Worm (Caenorhabditis elegans) whole organism, L1 larva: ENCODE measurements around the gene C45G9.12.

Experiments used
- C04F5.9 ChIP-seq: sonication (generic microtip); optimal IDR thresholded peaks from 2 replicates; lab custom pipeline; 2016; ENCODE audit warnings: missing genetic modification characterization, missing compliant biosample characterization
- C16A3.4 ChIP-seq: fragments of 150-350 bp; optimal IDR thresholded peaks from 2 replicates; lab custom pipeline; 2014; ENCODE audit warnings: missing biosample characterization, missing genetic modification characterization
- Y116A8C.19 ChIP-seq: sonication (generic microtip); optimal IDR thresholded peaks from 2 replicates; lab custom pipeline; 2016; ENCODE audit warnings: missing compliant biosample characterization, missing genetic modification characterization, borderline replicate concordance
- blmp-1 ChIP-seq: fragments of 150-350 bp; optimal IDR thresholded peaks from 2 replicates; lab custom pipeline; 2014; ENCODE audit warnings: missing biosample characterization, missing genetic modification characterization
- ceh-63 ChIP-seq: fragments of 200-800 bp; sonication (Bioruptor generic); optimal IDR thresholded peaks from 2 replicates; lab custom pipeline; 2018; ENCODE audit warnings: mild to moderate bottlenecking, missing genetic modification characterization, missing compliant biosample characterization
- dpl-1 ChIP-seq, 3 experiments: fragments of 150-350 bp in 2 of 3; sonication (generic microtip) in 1 of 3; optimal IDR thresholded peaks; 2 replicates each; lab custom pipeline; 2014 to 2017; ENCODE audit warnings: missing biosample characterization in 3 of 3, missing genetic modification characterization in 3 of 3, missing genetic modification reagents in 3 of 3
- egl-13 ChIP-seq: sonication (generic microtip); optimal IDR thresholded peaks from 2 replicates; lab custom pipeline; 2016; ENCODE audit warnings: missing genotype, missing genetic modification reagents, missing genetic modification characterization, missing compliant biosample characterization
- elt-2 ChIP-seq: sonication (generic microtip); optimal IDR thresholded peaks from 2 replicates; lab custom pipeline; 2016; ENCODE audit warnings: missing genetic modification characterization, mild to moderate bottlenecking, inconsistent platforms, missing compliant biosample characterization, missing genetic modification reagents
- elt-3 ChIP-seq, 6 experiments: fragments of 150-350 bp in 1 of 6; sonication (generic microtip); optimal IDR thresholded peaks; 2 replicates each; lab custom pipeline; 2017 to 2018; ENCODE audit warnings: missing biosample characterization in 6 of 6, missing genetic modification characterization in 6 of 6, inconsistent platforms in 1 of 6
- fkh-4 ChIP-seq: sonication (generic microtip); optimal IDR thresholded peaks from 2 replicates; lab custom pipeline; 2016; ENCODE audit warnings: missing compliant biosample characterization, missing genetic modification characterization, borderline replicate concordance
- fkh-8 ChIP-seq: sonication (generic microtip); optimal IDR thresholded peaks from 2 replicates; lab custom pipeline; 2016; ENCODE audit warnings: mild to moderate bottlenecking, missing genetic modification characterization, missing compliant biosample characterization
- grh-1 ChIP-seq: fragments of 200-800 bp; sonication (Bioruptor generic); IDR thresholded peaks from 2 replicates; pipeline ENCODE4 v1.3.6; 2022; ENCODE audit warnings: missing genetic modification reagents, missing genetic modification characterization, missing compliant biosample characterization
- hlh-17 ChIP-seq: fragments of 200-800 bp; sonication (Bioruptor generic); optimal IDR thresholded peaks from 2 replicates; lab custom pipeline; 2018; ENCODE audit warnings: missing genetic modification characterization, mild to moderate bottlenecking, missing compliant biosample characterization, moderate library complexity, borderline replicate concordance
- hlh-4 ChIP-seq: sonication (generic microtip); optimal IDR thresholded peaks from 2 replicates; lab custom pipeline; 2016; ENCODE audit warnings: mild to moderate bottlenecking, missing genetic modification characterization, missing compliant biosample characterization
- irx-1 ChIP-seq: sonication (generic microtip); optimal IDR thresholded peaks from 2 replicates; lab custom pipeline; 2016; ENCODE audit warnings: missing genetic modification characterization, missing compliant biosample characterization
- jun-1 ChIP-seq: fragments of 150-350 bp; optimal IDR thresholded peaks from 2 replicates; lab custom pipeline; 2014; ENCODE audit warnings: missing biosample characterization, missing genetic modification reagents, missing genetic modification characterization
- lin-13 ChIP-seq: fragments of 150-350 bp; optimal IDR thresholded peaks from 2 replicates; lab custom pipeline; 2014; ENCODE audit warnings: missing biosample characterization, missing genetic modification reagents, missing genetic modification characterization
- lin-14 ChIP-seq: fragments of 200-800 bp; sonication (Bioruptor generic); optimal IDR thresholded peaks from 2 replicates; lab custom pipeline; 2018; ENCODE audit warnings: mild to moderate bottlenecking, missing genetic modification characterization, moderate library complexity, missing compliant biosample characterization
- lin-35 ChIP-seq, 2 experiments: fragments of 150-350 bp; optimal IDR thresholded peaks; 2 replicates each; lab custom pipeline; 2014; ENCODE audit warnings: missing biosample characterization in 2 of 2, missing genetic modification characterization in 2 of 2, missing genetic modification reagents in 2 of 2
- lir-3 ChIP-seq: sonication (generic microtip); optimal IDR thresholded peaks from 2 replicates; lab custom pipeline; 2016; ENCODE audit warnings: mild to moderate bottlenecking, missing genetic modification characterization, moderate library complexity, missing compliant biosample characterization; ENCODE audit not compliant: poor library complexity
- lsy-2 ChIP-seq, 2 experiments: fragments of 150-350 bp; optimal IDR thresholded peaks; 2 replicates each; lab custom pipeline; 2014; ENCODE audit warnings: missing biosample characterization in 2 of 2, missing genetic modification characterization in 2 of 2
- mdl-1 ChIP-seq, 2 experiments: fragments of 150-350 bp; optimal IDR thresholded peaks; 2 replicates each; lab custom pipeline; 2014 to 2017; ENCODE audit warnings: missing biosample characterization in 2 of 2, missing genetic modification characterization in 2 of 2, inconsistent platforms in 1 of 2
- mef-2 ChIP-seq: fragments of 150-350 bp; optimal IDR thresholded peaks from 2 replicates; lab custom pipeline; 2014; ENCODE audit warnings: missing biosample characterization, missing genetic modification characterization
- nhr-11 ChIP-seq: fragments of 150-350 bp; optimal IDR thresholded peaks from 2 replicates; lab custom pipeline; 2014; ENCODE audit warnings: missing biosample characterization, missing genetic modification characterization
- nhr-12 ChIP-seq: sonication (generic microtip); optimal IDR thresholded peaks from 2 replicates; lab custom pipeline; 2017; ENCODE audit warnings: missing biosample characterization, missing genetic modification characterization
- nhr-20 ChIP-seq: sonication (generic microtip); optimal IDR thresholded peaks from 2 replicates; lab custom pipeline; 2016; ENCODE audit warnings: mild to moderate bottlenecking, missing genetic modification characterization, missing compliant biosample characterization
- nhr-237 ChIP-seq: fragments of 150-350 bp; optimal IDR thresholded peaks from 2 replicates; lab custom pipeline; 2014; ENCODE audit warnings: missing biosample characterization, missing genetic modification characterization
- nhr-47 ChIP-seq: sonication (generic microtip); optimal IDR thresholded peaks from 2 replicates; lab custom pipeline; 2016; ENCODE audit warnings: mild to moderate bottlenecking, missing genetic modification characterization, moderate library complexity, missing compliant biosample characterization
- nhr-76 ChIP-seq: sonication (generic microtip); optimal IDR thresholded peaks from 2 replicates; lab custom pipeline; 2017; ENCODE audit warnings: missing biosample characterization, missing genetic modification characterization
- nhr-90 ChIP-seq: sonication (generic microtip); optimal IDR thresholded peaks from 2 replicates; lab custom pipeline; 2016; ENCODE audit warnings: mild to moderate bottlenecking, missing genetic modification characterization, missing compliant biosample characterization; ENCODE audit not compliant: poor library complexity
- pax-3 ChIP-seq: fragments of 200-800 bp; sonication (Bioruptor generic); optimal IDR thresholded peaks from 2 replicates; lab custom pipeline; 2018; ENCODE audit warnings: mild to moderate bottlenecking, missing genetic modification characterization, moderate library complexity, missing compliant biosample characterization
- skn-1 ChIP-seq: fragments of 150-350 bp; optimal IDR thresholded peaks from 2 replicates; lab custom pipeline; 2014; ENCODE audit warnings: missing biosample characterization, missing genetic modification characterization
- snpc-4 ChIP-seq: fragments of 150-350 bp; optimal IDR thresholded peaks from 2 replicates; lab custom pipeline; 2014; ENCODE audit warnings: missing biosample characterization, missing genetic modification characterization
- snu-23 ChIP-seq: sonication (generic microtip); optimal IDR thresholded peaks from 2 replicates; lab custom pipeline; 2016; ENCODE audit warnings: missing genetic modification characterization, missing compliant biosample characterization
- sptf-1 ChIP-seq: fragments of 150-350 bp; optimal IDR thresholded peaks from 2 replicates; lab custom pipeline; 2014; ENCODE audit warnings: missing biosample characterization, missing genetic modification characterization
- sup-37 ChIP-seq: fragments of 200-800 bp; sonication (Bioruptor generic); optimal IDR thresholded peaks from 2 replicates; lab custom pipeline; 2018; ENCODE audit warnings: mild to moderate bottlenecking, missing genetic modification characterization, missing compliant biosample characterization
- swsn-7 ChIP-seq: sonication (generic microtip); optimal IDR thresholded peaks from 2 replicates; lab custom pipeline; 2016; ENCODE audit warnings: missing genetic modification characterization, missing compliant biosample characterization
- tbx-2 ChIP-seq: sonication (generic microtip); optimal IDR thresholded peaks from 2 replicates; lab custom pipeline; 2016; ENCODE audit warnings: missing genetic modification characterization, missing compliant biosample characterization
- tlp-1 ChIP-seq: fragments of 150-350 bp; optimal IDR thresholded peaks from 2 replicates; lab custom pipeline; 2014; ENCODE audit warnings: missing biosample characterization, missing genetic modification characterization
- unc-130 ChIP-seq: fragments of 150-350 bp; optimal IDR thresholded peaks from 2 replicates; lab custom pipeline; 2017; ENCODE audit warnings: missing biosample characterization, missing genetic modification characterization, inconsistent platforms
- unc-30 ChIP-seq: sonication (generic microtip); optimal IDR thresholded peaks from 2 replicates; lab custom pipeline; 2017; ENCODE audit warnings: missing biosample characterization, missing genetic modification characterization
- unc-62 ChIP-seq: fragments of 150-350 bp; optimal IDR thresholded peaks from 2 replicates; lab custom pipeline; 2014; ENCODE audit warnings: missing biosample characterization, missing genetic modification reagents, missing genetic modification characterization
- unc-86 ChIP-seq: sonication (generic microtip); optimal IDR thresholded peaks from 2 replicates; lab custom pipeline; 2016; ENCODE audit warnings: missing genetic modification characterization, missing compliant biosample characterization
- unc-98 ChIP-seq: fragments of 200-800 bp; sonication (Bioruptor generic); IDR thresholded peaks from 2 replicates; pipeline ENCODE4 v1.3.6; 2022; ENCODE audit warnings: missing genetic modification characterization, missing compliant biosample characterization
- vab-15 ChIP-seq: sonication (generic microtip); optimal IDR thresholded peaks from 2 replicates; lab custom pipeline; 2017; ENCODE audit warnings: missing genotype, mild to moderate bottlenecking, missing genetic modification characterization, missing compliant biosample characterization
- xbp-1 ChIP-seq: sonication (generic microtip); optimal IDR thresholded peaks from 2 replicates; lab custom pipeline; 2016; ENCODE audit warnings: missing genetic modification characterization, missing compliant biosample characterization
- zag-1 ChIP-seq: fragments of 150-350 bp; optimal IDR thresholded peaks from 2 replicates; lab custom pipeline; 2014; ENCODE audit warnings: missing biosample characterization, missing genetic modification characterization
- zip-4 ChIP-seq: fragments of 200-800 bp; sonication (Bioruptor generic); optimal IDR thresholded peaks from 2 replicates; lab custom pipeline; 2018; ENCODE audit warnings: mild to moderate bottlenecking, missing genetic modification characterization, moderate library complexity, missing compliant biosample characterization
- ztf-11 ChIP-seq, 2 experiments: sonication (generic microtip); optimal IDR thresholded peaks; 2 replicates each; lab custom pipeline; 2016 to 2017; ENCODE audit warnings: missing genetic modification characterization in 2 of 2, missing biosample characterization in 1 of 2, missing compliant biosample characterization in 1 of 2

C45G9.12 gene

ce11 chrIII:5080700-5081572 lies 9.5 kb upstream of the C45G9.12 start (continued):
- peak; percentile 84 for TF ChIP-seq pax-3 (tag; lab: Kevin White, UChicago)
- peak; percentile 80 for TF ChIP-seq zip-4 (GFP tag; lab: Kevin White, UChicago)
- no peak for TF ChIP-seq Y116A8C.19
- TF ChIP-seq unc-98 (GFP tag; lab: Robert Waterston, UW): no peak
- TF ChIP-seq lin-14 (GFP tag; lab: Kevin White, UChicago): peak; percentile 87
- TF ChIP-seq sup-37 (GFP tag; lab: Kevin White, UChicago): peak; percentile 63
- TF ChIP-seq lin-35 (GFP tag; optimal IDR thresholded peaks at IDR 0.05; lab: Kevin White, UChicago): peak; percentile 65 to 76
- peak; percentile 91 for TF ChIP-seq snu-23 (GFP tag; lab: Kevin White, UChicago)
- TF ChIP-seq hlh-4 (tag; lab: Kevin White, UChicago): peak; percentile 10
- TF ChIP-seq zag-1 (tag; lab: Kevin White, UChicago): no peak
- TF ChIP-seq sptf-1: no peak
- peak; percentile 58 for TF ChIP-seq C04F5.9 (tag; lab: Kevin White, UChicago)
- TF ChIP-seq lir-3 (tag; lab: Kevin White, UChicago): peak; percentile 72
- no peak for TF ChIP-seq unc-62 (GFP tag; lab: Kevin White, UChicago)
- no peak for TF ChIP-seq tlp-1 (tag; lab: Kevin White, UChicago)
- no peak for TF ChIP-seq vab-15 (tag; lab: Kevin White, UChicago)
- TF ChIP-seq irx-1 (tag; lab: Kevin White, UChicago): peak; percentile 83
- TF ChIP-seq blmp-1 (tag; lab: Kevin White, UChicago): no peak
- no peak for TF ChIP-seq nhr-12 (tag; lab: Kevin White, UChicago)
- TF ChIP-seq dpl-1 (GFP tag; optimal IDR thresholded peaks at IDR 0.05; lab: Kevin White, UChicago): peak; percentile 43 to 67 (median 49)
- TF ChIP-seq mdl-1 (tag; optimal IDR thresholded peaks at IDR 0.05; lab: Kevin White, UChicago): peak in 1 of 2 experiments; percentile 51
- TF ChIP-seq nhr-47 (tag; lab: Kevin White, UChicago): peak; percentile 95
- peak; percentile 88 for TF ChIP-seq egl-13 (tag; lab: Kevin White, UChicago)
- no peak for TF ChIP-seq hlh-17 (GFP tag; lab: Kevin White, UChicago)
- TF ChIP-seq nhr-90 (tag; lab: Kevin White, UChicago): peak; percentile 92
- TF ChIP-seq swsn-7 (tag; lab: Kevin White, UChicago): peak; percentile 91
- peak; percentile 43 for TF ChIP-seq fkh-4
- no peak for TF ChIP-seq mef-2
- TF ChIP-seq unc-30 (tag; lab: Kevin White, UChicago): no peak
- peak; percentile 87 for TF ChIP-seq xbp-1 (tag; lab: Kevin White, UChicago)
- TF ChIP-seq grh-1 (GFP tag; lab: Robert Waterston, UW): peak; percentile 82
- no peak for TF ChIP-seq nhr-76
- TF ChIP-seq elt-2 (tag; lab: Kevin White, UChicago): peak; percentile 77
- TF ChIP-seq, all 84 proteins: peak for 59

DNA sequence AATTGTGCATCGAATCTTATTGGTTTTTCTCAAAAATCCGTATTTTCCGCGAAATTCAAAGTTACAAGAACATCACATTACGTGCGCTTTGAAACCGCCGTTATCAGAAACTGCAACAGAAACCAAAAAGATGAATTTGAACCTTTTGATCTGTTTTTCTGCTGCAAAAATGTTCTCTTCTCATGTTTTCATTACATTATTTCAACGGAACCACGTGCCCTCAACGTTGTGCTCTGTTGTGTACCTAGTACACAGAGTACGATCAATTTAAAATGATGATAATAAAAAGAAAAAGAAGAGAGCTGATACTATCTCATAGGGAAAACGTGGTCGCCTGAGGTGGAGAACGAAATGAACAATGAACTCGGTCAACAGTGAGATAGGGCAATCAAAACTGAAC lies 6.7 kb upstream of the C45G9.12 start:
- TF ChIP-seq skn-1 (peak; percentile 90), snu-23 (GFP tag; lab: Kevin White, UChicago) (peak; percentile 87), nhr-20 (tag; lab: Kevin White, UChicago) (peak; percentile 96), nhr-11 (tag; lab: Kevin White, UChicago) (peak; percentile 32), unc-130 (tag; lab: Kevin White, UChicago) (peak; percentile 90), tbx-2 (peak; percentile 86), lin-14 (GFP tag; lab: Kevin White, UChicago) (peak; percentile 94), nhr-237 (no peak), lin-13 (GFP tag; lab: Kevin White, UChicago) (no peak), C04F5.9 (tag; lab: Kevin White, UChicago) (peak; percentile 13), unc-86 (tag; lab: Kevin White, UChicago) (no peak), elt-3 (tag; optimal IDR thresholded peaks at IDR 0.05; lab: Kevin White, UChicago) (peak in 3 of 6 experiments; percentile 18 to 95 (median 72)), unc-98 (GFP tag; lab: Robert Waterston, UW) (no peak), lsy-2 (tag; optimal IDR thresholded peaks at IDR 0.05; lab: Kevin White, UChicago) (peak; percentile 46 to 60), elt-2 (tag; lab: Kevin White, UChicago) (peak; percentile 86), C16A3.4 (tag; lab: Kevin White, UChicago) (peak; percentile 68), lin-35 (GFP tag; optimal IDR thresholded peaks at IDR 0.05; lab: Kevin White, UChicago) (peak; percentile 3 to 83), fkh-8 (tag; lab: Kevin White, UChicago) (peak; percentile 8), ztf-11 (tag; optimal IDR thresholded peaks at IDR 0.05; lab: Kevin White, UChicago) (no peak), snpc-4 (tag; lab: Kevin White, UChicago) (peak; percentile 53), grh-1 (GFP tag; lab: Robert Waterston, UW) (peak; percentile 42; the same call in 1 of the 2 replicates), ceh-63 (no peak), jun-1 (tag; lab: Kevin White, UChicago) (peak; percentile 44)
